Fruit fly (Drosophila melanogaster) whole organism, embryonic: ENCODE measurements around the gene Vps2.

Experiments
- CG10209 ChIP-seq: fragments of 200-800 bp; sonication (Bioruptor generic); optimal IDR thresholded peaks from 3 replicates; lab custom pipeline; 2017; ENCODE audit warnings: missing biosample characterization, mild to moderate bottlenecking, missing genetic modification characterization, missing genetic modification reagents
- CG10274 ChIP-seq: fragments of 200-800 bp; sonication (Bioruptor generic); optimal IDR thresholded peaks from 3 replicates; lab custom pipeline; 2017; ENCODE audit warnings: missing biosample characterization, mild to moderate bottlenecking, missing genetic modification characterization
- CG15696 ChIP-seq: fragments of 200-800 bp; sonication (Bioruptor generic); optimal IDR thresholded peaks from 2 replicates; lab custom pipeline; 2019; ENCODE audit warnings: missing biosample characterization, mild to moderate bottlenecking, missing genetic modification characterization, moderate library complexity
- CG1602 ChIP-seq: fragments of 200-800 bp; sonication (Bioruptor generic); optimal IDR thresholded peaks from 3 replicates; lab custom pipeline; 2016; ENCODE audit warnings: missing biosample characterization, missing genetic modification characterization
- CG16813 ChIP-seq: fragments of 200-800 bp; sonication (Bioruptor generic); IDR thresholded peaks from 3 replicates; pipeline ENCODE4 v1.3.6; 2022; ENCODE audit warnings: missing biosample characterization, missing genetic modification characterization; ENCODE audit not compliant: partially characterized antibody
- CG17802 ChIP-seq: fragments of 200-800 bp; sonication (Bioruptor generic); optimal IDR thresholded peaks from 2 replicates; lab custom pipeline; 2018; ENCODE audit warnings: missing biosample characterization, mild to moderate bottlenecking, missing genetic modification characterization, moderate library complexity
- CG2116 ChIP-seq: fragments of 200-800 bp; sonication (Bioruptor generic); optimal IDR thresholded peaks from 3 replicates; lab custom pipeline; 2018; ENCODE audit warnings: missing biosample characterization, mild to moderate bottlenecking, missing genetic modification characterization
- CG32532 ChIP-seq: fragments of 200-800 bp; sonication (Bioruptor generic); IDR thresholded peaks from 2 replicates; pipeline ENCODE4 v1.3.6; 2022; ENCODE audit warnings: missing biosample characterization, missing genetic modification characterization
- CG33213 ChIP-seq: fragments of 200-800 bp; sonication (Bioruptor generic); optimal IDR thresholded peaks from 3 replicates; lab custom pipeline; 2016; ENCODE audit warnings: missing biosample characterization, missing genetic modification characterization
- CG3726 ChIP-seq: fragments of 200-800 bp; sonication (Bioruptor generic); IDR thresholded peaks from 3 replicates; pipeline ENCODE4, ENCODE4 v1.3.6; 2022; ENCODE audit warnings: missing biosample characterization, missing genetic modification characterization
- CG4730 ChIP-seq: fragments of 200-800 bp; sonication (Bioruptor generic); IDR thresholded peaks from 2 replicates; pipeline ENCODE4 v1.3.6; 2022; ENCODE audit warnings: missing biosample characterization, missing genetic modification characterization
- CG5180 ChIP-seq: fragments of 200-800 bp; sonication (Bioruptor generic); optimal IDR thresholded peaks from 3 replicates; lab custom pipeline; 2017; ENCODE audit warnings: missing biosample characterization, missing genetic modification characterization, mild to moderate bottlenecking, moderate library complexity, missing genetic modification reagents
- CG9932 ChIP-seq: fragments of 200-800 bp; sonication (Bioruptor generic); IDR thresholded peaks from 2 replicates; pipeline ENCODE4 v1.3.6; 2022; ENCODE audit warnings: missing biosample characterization, missing genetic modification characterization
- Deaf1 ChIP-seq: fragments of 200-800 bp; optimal IDR thresholded peaks from 3 replicates; lab custom pipeline; 2019; ENCODE audit warnings: missing biosample characterization, mild to moderate bottlenecking, missing genetic modification characterization, moderate library complexity
- Dfd ChIP-seq, 2 experiments: fragments of >200 bp; optimal IDR thresholded peaks; 2 replicates each; lab custom pipeline; 2017; ENCODE audit warnings: missing biosample characterization in 2 of 2, missing genetic modification characterization in 2 of 2
- E2f2 ChIP-seq: fragments of 200-800 bp; sonication (Bioruptor generic); IDR thresholded peaks from 2 replicates; pipeline ENCODE4 v1.3.6; 2022; ENCODE audit warnings: missing biosample characterization, missing genetic modification characterization
- HHEX ChIP-seq: fragments of 200-800 bp; sonication (Bioruptor generic); optimal IDR thresholded peaks from 3 replicates; lab custom pipeline; 2017; ENCODE audit warnings: missing biosample characterization, mild to moderate bottlenecking, missing genetic modification characterization, missing genetic modification reagents
- HmgZ ChIP-seq: fragments of 200-800 bp; sonication (Bioruptor generic); optimal IDR thresholded peaks from 2 replicates; lab custom pipeline; 2018; ENCODE audit warnings: missing biosample characterization, mild to moderate bottlenecking, missing genetic modification characterization
- Hmx ChIP-seq: fragments of 200-800 bp; sonication (Bioruptor generic); optimal IDR thresholded peaks from 2 replicates; lab custom pipeline; 2016; ENCODE audit warnings: missing biosample characterization, missing genetic modification characterization
- Hsf ChIP-seq: fragments of 200-800 bp; sonication (Bioruptor generic); optimal IDR thresholded peaks from 3 replicates; lab custom pipeline; 2016; ENCODE audit warnings: missing biosample characterization, missing genetic modification characterization
- Jarid2 ChIP-seq: fragments of 200-800 bp; sonication (Bioruptor generic); optimal IDR thresholded peaks from 3 replicates; lab custom pipeline; 2017; ENCODE audit warnings: mild to moderate bottlenecking, missing biosample characterization, missing genetic modification reagents, missing genetic modification characterization
- Med ChIP-seq: fragments of 200-800 bp; sonication (Bioruptor generic); peaks from one replicate; lab custom pipeline; 2016; ENCODE audit warnings: missing biosample characterization, missing genetic modification characterization, mild to moderate bottlenecking, inconsistent platforms, moderate library complexity
- Mrtf ChIP-seq: fragments of 200-800 bp; sonication (Bioruptor generic); IDR thresholded peaks from 3 replicates; pipeline ENCODE4 v1.3.6; 2022; ENCODE audit warnings: missing biosample characterization, missing genetic modification characterization
- Myb ChIP-seq: fragments of 200-800 bp; sonication (Bioruptor generic); optimal IDR thresholded peaks from 2 replicates; lab custom pipeline; 2016; ENCODE audit warnings: missing biosample characterization, missing genetic modification characterization
- NFAT ChIP-seq: fragments of 200-800 bp; sonication (Bioruptor generic); IDR thresholded peaks from 2 replicates; pipeline ENCODE4 v1.3.6; 2022; ENCODE audit warnings: missing biosample characterization, missing genetic modification characterization
- NK7.1 ChIP-seq: fragments of 200-800 bp; sonication (Bioruptor generic); optimal IDR thresholded peaks from 3 replicates; lab custom pipeline; 2016; ENCODE audit warnings: missing biosample characterization, missing genetic modification characterization
- Scr ChIP-seq: fragments of 200-800 bp; sonication (Bioruptor generic); IDR thresholded peaks from 2 replicates; pipeline ENCODE4 v1.3.6; 2022; ENCODE audit warnings: missing biosample characterization, missing genetic modification characterization; ENCODE audit not compliant: partially characterized antibody
- Sox102F ChIP-seq: fragments of 200-800 bp; sonication (Bioruptor generic); optimal IDR thresholded peaks from 2 replicates; lab custom pipeline; 2018; ENCODE audit warnings: missing biosample characterization, mild to moderate bottlenecking, missing genetic modification characterization, moderate library complexity
- ara ChIP-seq: fragments of 200-800 bp; sonication (Bioruptor generic); IDR thresholded peaks from 2 replicates; pipeline ENCODE4 v1.3.6; 2022; ENCODE audit warnings: missing biosample characterization, missing genetic modification characterization
- az2 ChIP-seq: fragments of 200-800 bp; sonication (Bioruptor generic); optimal IDR thresholded peaks from 3 replicates; lab custom pipeline; 2016; ENCODE audit warnings: missing biosample characterization, missing genetic modification characterization
- br ChIP-seq: fragments of >200 bp; optimal IDR thresholded peaks from 2 replicates; lab custom pipeline; 2017
- cad ChIP-seq: fragments of >200 bp; optimal IDR thresholded peaks from 2 replicates; lab custom pipeline; 2017; ENCODE audit warnings: missing biosample characterization, missing genetic modification characterization
- fd3F ChIP-seq: fragments of 200-800 bp; sonication (Bioruptor generic); optimal IDR thresholded peaks from 2 replicates; lab custom pipeline; 2018; ENCODE audit warnings: missing biosample characterization, mild to moderate bottlenecking, missing genetic modification characterization, moderate library complexity
- fru ChIP-seq: fragments of >200 bp; optimal IDR thresholded peaks from 2 replicates; lab custom pipeline; 2017
- lab ChIP-seq: fragments of 200-800 bp; sonication (Bioruptor generic); optimal IDR thresholded peaks from 3 replicates; lab custom pipeline; 2017; ENCODE audit warnings: missing biosample characterization, missing genetic modification characterization, mild to moderate bottlenecking, moderate library complexity, missing genetic modification reagents
- oc ChIP-seq: fragments of 200-800 bp; sonication (Bioruptor generic); optimal IDR thresholded peaks from 2 replicates; lab custom pipeline; 2018; ENCODE audit warnings: missing biosample characterization, mild to moderate bottlenecking, missing genetic modification characterization, moderate library complexity
- pan ChIP-seq, 4 experiments: fragments of >200 bp in 3 of 4; fragments of 200-800 bp in 1 of 4; sonication (Bioruptor generic) in 1 of 4; optimal IDR thresholded peaks in 3 of 4; IDR thresholded peaks in 1 of 4; 2 replicates each; pipeline versions ENCODE4 v1.3.6 to Lab custom; 2017 to 2022; ENCODE audit warnings: missing biosample characterization in 2 of 4, missing genetic modification characterization in 2 of 4, mixed read lengths in 1 of 4
- pb ChIP-seq: fragments of 200-800 bp; sonication (Bioruptor generic); optimal IDR thresholded peaks from 3 replicates; lab custom pipeline; 2016; ENCODE audit warnings: missing biosample characterization, missing genetic modification characterization
- phol ChIP-seq: fragments of 200-800 bp; sonication (Bioruptor generic); optimal IDR thresholded peaks from 3 replicates; lab custom pipeline; 2018; ENCODE audit warnings: missing biosample characterization, mild to moderate bottlenecking, missing genetic modification characterization, moderate library complexity
- pum ChIP-seq: fragments of 200-800 bp; sonication (Bioruptor generic); optimal IDR thresholded peaks from 2 replicates; lab custom pipeline; 2016; ENCODE audit warnings: missing biosample characterization, missing genetic modification characterization
- sd ChIP-seq: fragments of 200-800 bp; sonication (Bioruptor generic); optimal IDR thresholded peaks from 3 replicates; lab custom pipeline; 2018; ENCODE audit warnings: missing biosample characterization, mild to moderate bottlenecking, missing genetic modification characterization, moderate library complexity
- shn ChIP-seq: fragments of 200-800 bp; sonication (Bioruptor generic); optimal IDR thresholded peaks from 3 replicates; lab custom pipeline; 2016; ENCODE audit warnings: missing biosample characterization, missing genetic modification characterization
- slp2 ChIP-seq: fragments of 200-800 bp; sonication (Bioruptor generic); optimal IDR thresholded peaks from 2 replicates; lab custom pipeline; 2016; ENCODE audit warnings: missing biosample characterization, missing genetic modification characterization
- sob ChIP-seq: fragments of 200-800 bp; sonication (Bioruptor generic); IDR thresholded peaks from 2 replicates; pipeline ENCODE4 v1.3.6; 2022; ENCODE audit warnings: missing biosample characterization, missing genetic modification characterization
- tio ChIP-seq: fragments of 200-800 bp; sonication (Bioruptor generic); optimal IDR thresholded peaks from 2 replicates; lab custom pipeline; 2017; ENCODE audit warnings: missing biosample characterization, missing genetic modification characterization, inconsistent platforms
- toy ChIP-seq: fragments of 200-800 bp; sonication (Bioruptor generic); IDR thresholded peaks from 2 replicates; pipeline ENCODE4 v1.3.6; 2022; ENCODE audit warnings: missing biosample characterization, missing genetic modification characterization
- zfh1 ChIP-seq: fragments of 200-800 bp; sonication (Bioruptor generic); IDR thresholded peaks from 3 replicates; pipeline ENCODE4 v1.3.6; 2022; ENCODE audit warnings: missing biosample characterization, missing genetic modification characterization
- zfh2 ChIP-seq: fragments of 200-800 bp; sonication (Bioruptor generic); optimal IDR thresholded peaks from 2 replicates; lab custom pipeline; 2016; ENCODE audit warnings: missing biosample characterization, missing genetic modification characterization

The Vps2 gene

dm6 chr3R:26036153-26037144, 16.2 kb upstream of the Vps2 start (continued):
- TF ChIP-seq Dfd (GFP tag; optimal IDR thresholded peaks at IDR 0.05; lab: Kevin White, UChicago) (no peak), CG10209 (GFP tag; lab: Kevin White, UChicago) (peak; percentile 90), Mrtf (no peak; the same call in 2 of the 3 replicates), az2 (peak; percentile 88), pum (GFP tag; lab: Kevin White, UChicago) (peak; percentile 67), toy (GFP tag; lab: Robert Waterston, UW) (no peak), shn (peak; percentile 41), Sox102F (GFP tag; lab: Kevin White, UChicago) (peak; percentile 87), CG4730 (no peak; the same call in 1 of the 2 replicates), HHEX (GFP tag; lab: Kevin White, UChicago) (peak; percentile 77), Hsf (GFP tag; lab: Kevin White, UChicago) (peak; percentile 83), NFAT (no peak), Deaf1 (tag; lab: Kevin White, UChicago) (peak; percentile 70), cad (GFP tag; lab: Kevin White, UChicago) (peak; percentile 15), slp2 (GFP tag; lab: Kevin White, UChicago) (peak; percentile 73), fru (no peak), NK7.1 (peak; percentile 19), tio (peak; percentile 82), ara (GFP tag; lab: Robert Waterston, UW) (peak; percentile 86), pb (GFP tag; lab: Kevin White, UChicago) (peak; percentile 37), HmgZ (tag; lab: Kevin White, UChicago) (peak; percentile 49), phol (tag; lab: Kevin White, UChicago) (peak; percentile 97), E2f2 (GFP tag; lab: Robert Waterston, UW) (peak; percentile 44; the same call in 1 of the 2 replicates), CG15696 (peak; percentile 99), Med (GFP tag; lab: Kevin White, UChicago) (peak; percentile 76), fd3F (GFP tag; lab: Kevin White, UChicago) (no peak), oc (tag; lab: Kevin White, UChicago) (peak; percentile 84), pan (optimal IDR thresholded peaks at IDR 0.05; lab: Kevin White, UChicago) (no peak), pan (GFP tag; optimal IDR thresholded peaks at IDR 0.05 in 1 of 2, IDR thresholded peaks at IDR 0.05 in 1 of 2) (peak in 1 of 2 experiments; percentile 29), CG16813 (GFP tag; lab: Robert Waterston, UW) (0 out of 3 replicates have a peak, but pooled peaks have one; percentile 7), zfh2 (GFP tag; lab: Kevin White, UChicago) (no peak), sd (tag; lab: Kevin White, UChicago) (peak; percentile 21), Scr (GFP tag; lab: Robert Waterston, UW) (no peak), Myb (GFP tag; lab: Kevin White, UChicago) (peak; percentile 30), sob (0 out of 2 replicates have a peak, but pooled peaks have one; percentile 24), CG32532 (no peak), CG2116 (GFP tag; lab: Kevin White, UChicago) (peak; percentile 70), lab (GFP tag; lab: Kevin White, UChicago) (peak; percentile 57), CG5180 (GFP tag; lab: Kevin White, UChicago) (peak; percentile 82), CG17802 (tag; lab: Kevin White, UChicago) (peak; percentile 64), CG10274 (GFP tag; lab: Kevin White, UChicago) (peak; percentile 59), zfh1 (GFP tag; lab: Robert Waterston, UW) (no peak; the same call in none of the 3 replicates), CG33213 (GFP tag; lab: Kevin White, UChicago) (peak; percentile 47), CG3726 (no peak), CG1602 (peak; percentile 89), br (lab: Kevin White, UChicago) (no peak), CG9932 (GFP tag; lab: Robert Waterston, UW) (no peak), Hmx (GFP tag; lab: Kevin White, UChicago) (no peak), Jarid2 (GFP tag; lab: Kevin White, UChicago) (peak; percentile 63)
